Worm (Caenorhabditis elegans) whole organism, L1 larva: ENCODE measurements around the gene lin-13.

Source experiments
- ceh-88 ChIP-seq: fragments of 200-800 bp; sonication (Bioruptor generic); IDR thresholded peaks from 2 replicates; pipeline ENCODE4 v1.3.6; 2022; ENCODE audit warnings: missing genetic modification characterization, missing compliant biosample characterization
- efl-1 ChIP-seq, 4 experiments: fragments of 150-350 bp; optimal IDR thresholded peaks in 3 of 4; peaks in 1 of 4; 1 replicate in 1 of 4; 2 replicates in 3 of 4; lab custom pipeline; 2014; ENCODE audit warnings: missing biosample characterization in 2 of 4, missing genetic modification characterization in 2 of 4, missing genetic modification reagents in 2 of 4
- lsy-2 ChIP-seq, 2 experiments: fragments of 150-350 bp; optimal IDR thresholded peaks; 2 replicates each; lab custom pipeline; 2014; ENCODE audit warnings: missing biosample characterization in 2 of 2, missing genetic modification characterization in 2 of 2
- nhr-28 ChIP-seq: fragments of 150-350 bp; optimal IDR thresholded peaks from 2 replicates; lab custom pipeline; 2014; ENCODE audit warnings: missing biosample characterization, missing genetic modification characterization
- snpc-4 ChIP-seq: fragments of 150-350 bp; optimal IDR thresholded peaks from 2 replicates; lab custom pipeline; 2014; ENCODE audit warnings: missing biosample characterization, missing genetic modification characterization
- ztf-4 ChIP-seq: fragments of 150-350 bp; optimal IDR thresholded peaks from 2 replicates; lab custom pipeline; 2014; ENCODE audit warnings: missing biosample characterization, missing genetic modification characterization

DNA sequence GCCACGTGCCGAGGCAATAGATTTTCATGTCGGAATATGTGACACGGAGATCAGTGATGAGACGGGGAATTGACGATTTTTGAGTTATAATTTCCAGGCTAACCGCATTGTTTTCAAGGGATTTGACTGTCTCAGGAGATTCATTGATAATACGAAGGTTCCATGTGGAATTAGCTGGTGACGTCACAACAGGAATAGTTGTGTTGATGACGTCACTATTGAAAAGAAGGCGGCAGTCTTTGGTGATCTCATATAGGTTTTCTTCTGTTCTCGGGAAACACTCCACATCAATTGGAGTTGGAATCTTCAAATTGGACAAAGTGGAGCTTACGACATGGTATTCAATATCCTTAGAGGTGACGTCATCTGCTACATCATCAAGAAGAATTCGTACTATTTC is 33.9 kb upstream of the lin-13 start:
- TF ChIP-seq efl-1 (optimal IDR thresholded peaks at IDR 0.05; lab: Kevin White, UChicago) (no peak), efl-1 (GFP tag; optimal IDR thresholded peaks at IDR 0.05 in 1 of 2; lab: Kevin White, UChicago) (no peak), snpc-4 (tag; lab: Kevin White, UChicago) (no peak), nhr-28 (tag; lab: Kevin White, UChicago) (no peak), ceh-88 (GFP tag; lab: Robert Waterston, UW) (no peak), lsy-2 (tag; optimal IDR thresholded peaks at IDR 0.05; lab: Kevin White, UChicago) (no peak), ztf-4 (tag; lab: Kevin White, UChicago) (no peak)
